Fruit fly (Drosophila melanogaster): Measurements from ENCODE around the gene Yp3.

Yp3 gene

dm6 chrX:13779696-13780095 lies 20.4 kb downstream of the Yp3 start (continued):
- TF ChIP-seq CG2120 (GFP tag; optimal IDR thresholded peaks at IDR 0.05) (peak; percentile 50), cwo (GFP tag; optimal IDR thresholded peaks at IDR 0.05) (peak; percentile 5), CG15011 (GFP tag; optimal IDR thresholded peaks at IDR 0.05) (no peak), row (GFP tag; IDR thresholded peaks at IDR 0.05) (peak; percentile 47), CG12769 (tag; optimal IDR thresholded peaks at IDR 0.05) (no peak), exex (tag; optimal IDR thresholded peaks at IDR 0.05) (peak; percentile 17), D19B (GFP tag; optimal IDR thresholded peaks at IDR 0.05) (peak; percentile 7), CG17802 (tag; optimal IDR thresholded peaks at IDR 0.05) (no peak), Myb (GFP tag; optimal IDR thresholded peaks at IDR 0.05) (no peak), grau (tag; optimal IDR thresholded peaks at IDR 0.05) (peak; percentile 82), CG30431 (GFP tag; optimal IDR thresholded peaks at IDR 0.05) (no peak), CG32532 (GFP tag; IDR thresholded peaks at IDR 0.05) (peak; percentile 13; the same call in 1 of the 2 replicates), CG4404 (GFP tag; IDR thresholded peaks at IDR 0.05) (no peak), nom (GFP tag; optimal IDR thresholded peaks at IDR 0.05) (peak; percentile 63), slbo (GFP tag; IDR thresholded peaks at IDR 0.05) (peak; percentile 15; the same call in 1 of the 2 replicates), Drgx (GFP tag; IDR thresholded peaks at IDR 0.05) (0 out of 2 replicates have a peak, but pooled peaks have one; percentile 29), CG34376 (GFP tag; optimal IDR thresholded peaks at IDR 0.05) (peak; percentile 16), CG13775 (GFP tag; optimal IDR thresholded peaks at IDR 0.05) (no peak), Abd-B (GFP tag; optimal IDR thresholded peaks at IDR 0.05) (no peak), CG15073 (GFP tag; optimal IDR thresholded peaks at IDR 0.05) (no peak), CG11695 (GFP tag; IDR thresholded peaks at IDR 0.05) (0 out of 3 replicates have a peak, but pooled peaks have one; percentile 21), Doc3 (GFP tag; IDR thresholded peaks at IDR 0.05; ENCODE audit: partially characterized antibody) (no peak), sens (GFP tag) (peak; percentile 46), CG13287 (GFP tag; IDR thresholded peaks at IDR 0.05; ENCODE audit: partially characterized antibody) (no peak)

- TF ChIP-seq CG10979 (tag; optimal IDR thresholded peaks at IDR 0.05) (peak; percentile 38), CTCF (GFP tag; optimal IDR thresholded peaks at IDR 0.05) (no peak), Camta (GFP tag; optimal IDR thresholded peaks at IDR 0.05) (peak; percentile 51), CG42726 (GFP tag; IDR thresholded peaks at IDR 0.05; ENCODE audit: partially characterized antibody) (0 out of 2 replicates have a peak, but pooled peaks have one; percentile 29), eve (GFP tag; optimal IDR thresholded peaks at IDR 0.05) (peak in 1 of 2 experiments; percentile 11), BEAF-32 (GFP tag; optimal IDR thresholded peaks at IDR 0.05) (peak; percentile 93), Bdp1 (GFP tag; optimal IDR thresholded peaks at IDR 0.05) (peak; percentile 0), CG9727 (GFP tag; optimal IDR thresholded peaks at IDR 0.05) (peak; percentile 47), CG3281 (GFP tag; optimal IDR thresholded peaks at IDR 0.05) (no peak), lilli (GFP tag; optimal IDR thresholded peaks at IDR 0.05) (peak; percentile 62), Six4 (GFP tag; optimal IDR thresholded peaks at IDR 0.05) (no peak), gem (tag; optimal IDR thresholded peaks at IDR 0.05) (peak; percentile 47), NK7.1 (GFP tag; optimal IDR thresholded peaks at IDR 0.05) (no peak), Ptx1 (GFP tag; IDR thresholded peaks at IDR 0.05) (0 out of 2 replicates have a peak, but pooled peaks have one; percentile 51), CG15011 (GFP tag; optimal IDR thresholded peaks at IDR 0.05) (no peak), nmo (GFP tag; optimal IDR thresholded peaks at IDR 0.05) (peak; percentile 76), lov (optimal IDR thresholded peaks at IDR 0.05) (no peak), lov (GFP tag; IDR thresholded peaks at IDR 0.05) (no peak), slp2 (GFP tag; optimal IDR thresholded peaks at IDR 0.05) (peak; percentile 16), CG10462 (GFP tag; optimal IDR thresholded peaks at IDR 0.05) (no peak), CG10209 (GFP tag; optimal IDR thresholded peaks at IDR 0.05) (peak; percentile 48), p53 (GFP tag; optimal IDR thresholded peaks at IDR 0.05) (peak; percentile 34), bab2 (GFP tag; optimal IDR thresholded peaks at IDR 0.05) (peak; percentile 52), Aef1 (GFP tag; IDR thresholded peaks at IDR 0.05) (peak; percentile 41; the same call in 2 of the 3 replicates), knrl (GFP tag; IDR thresholded peaks at IDR 0.05; ENCODE audit: partially characterized antibody) (peak; percentile 92; the same call in 2 of the 3 replicates), Doc2 (GFP tag; IDR thresholded peaks at IDR 0.05) (no peak), CG2712 (tag; optimal IDR thresholded peaks at IDR 0.05) (peak; percentile 55)
Observed at dm6 chrX:13781739-13782502, 22.6 kb downstream of the Yp3 start, which contains the start of the genes CtsB and amrt. Gene CtsB, minus strand, starts transcription at chrX:13782170. Gene amrt, plus strand, starts transcription at chrX:13782459.
